Fruit fly (Drosophila melanogaster) whole organism, embryonic: ENCODE results near the gene CG3347.

Source experiments
- Asciz ChIP-seq: fragments of 200-800 bp; sonication (Bioruptor generic); optimal IDR thresholded peaks from 2 replicates; lab custom pipeline; 2017; ENCODE audit warnings: missing biosample characterization, mild to moderate bottlenecking, missing genetic modification characterization, missing genetic modification reagents
- Awh ChIP-seq: fragments of 200-800 bp; sonication (Bioruptor generic); IDR thresholded peaks from 2 replicates; pipeline ENCODE4, ENCODE4 v1.3.6; 2022; ENCODE audit warnings: missing biosample characterization, missing genetic modification characterization
- Bdp1 ChIP-seq: fragments of 200-800 bp; sonication (Bioruptor generic); optimal IDR thresholded peaks from 3 replicates; lab custom pipeline; 2016; ENCODE audit warnings: missing biosample characterization, missing genetic modification characterization
- CG10959 ChIP-seq: fragments of 200-800 bp; sonication (Bioruptor generic); IDR thresholded peaks from 2 replicates; pipeline ENCODE4 v1.3.6; 2022; ENCODE audit warnings: missing biosample characterization, missing genetic modification characterization
- CG12744 ChIP-seq: fragments of 200-800 bp; sonication (Bioruptor generic); optimal IDR thresholded peaks from 2 replicates; lab custom pipeline; 2016; ENCODE audit warnings: missing biosample characterization, missing genetic modification characterization
- CG13123 ChIP-seq: fragments of 200-800 bp; sonication (Bioruptor generic); optimal IDR thresholded peaks from 2 replicates; lab custom pipeline; 2016; ENCODE audit warnings: missing biosample characterization, missing genetic modification characterization
- CG13287 ChIP-seq: fragments of 200-800 bp; sonication (Bioruptor generic); IDR thresholded peaks from 2 replicates; pipeline ENCODE4 v1.3.6; 2022; ENCODE audit warnings: missing biosample characterization, missing genetic modification characterization; ENCODE audit not compliant: partially characterized antibody
- CG13624 ChIP-seq: fragments of 200-800 bp; sonication (Bioruptor generic); optimal IDR thresholded peaks from 2 replicates; lab custom pipeline; 2016; ENCODE audit warnings: missing biosample characterization, missing genetic modification characterization
- CG14667 ChIP-seq: fragments of 200-800 bp; sonication (Bioruptor generic); IDR thresholded peaks from 2 replicates; pipeline ENCODE4 v1.3.6; 2022; ENCODE audit warnings: missing biosample characterization, missing genetic modification characterization
- CG15696 ChIP-seq: fragments of 200-800 bp; sonication (Bioruptor generic); optimal IDR thresholded peaks from 2 replicates; lab custom pipeline; 2019; ENCODE audit warnings: missing biosample characterization, mild to moderate bottlenecking, missing genetic modification characterization, moderate library complexity
- CG1602 ChIP-seq: fragments of 200-800 bp; sonication (Bioruptor generic); optimal IDR thresholded peaks from 3 replicates; lab custom pipeline; 2016; ENCODE audit warnings: missing biosample characterization, missing genetic modification characterization
- CG17361 ChIP-seq: fragments of 200-800 bp; sonication (Bioruptor generic); IDR thresholded peaks from 3 replicates; pipeline ENCODE4 v1.3.6; 2022; ENCODE audit warnings: missing biosample characterization, missing genetic modification characterization
- CG17612 ChIP-seq: fragments of 200-800 bp; sonication (Bioruptor generic); IDR thresholded peaks from 2 replicates; pipeline ENCODE4 v1.3.6; 2022; ENCODE audit warnings: missing biosample characterization, missing genetic modification characterization
- CG17802 ChIP-seq: fragments of 200-800 bp; sonication (Bioruptor generic); optimal IDR thresholded peaks from 2 replicates; lab custom pipeline; 2018; ENCODE audit warnings: missing biosample characterization, mild to moderate bottlenecking, missing genetic modification characterization, moderate library complexity
- CG30403 ChIP-seq: fragments of 200-800 bp; sonication (Bioruptor generic); optimal IDR thresholded peaks from 3 replicates; lab custom pipeline; 2016; ENCODE audit warnings: missing biosample characterization, missing genetic modification characterization
- CG31388 ChIP-seq: fragments of 200-800 bp; sonication (Bioruptor generic); optimal IDR thresholded peaks from 2 replicates; lab custom pipeline; 2016; ENCODE audit warnings: missing biosample characterization, missing genetic modification characterization
- CG4404 ChIP-seq: fragments of 200-800 bp; sonication (Bioruptor generic); IDR thresholded peaks from 2 replicates; pipeline ENCODE4 v1.3.6; 2022; ENCODE audit warnings: missing biosample characterization, missing genetic modification characterization
- CG4854 ChIP-seq: fragments of 200-800 bp; sonication (Bioruptor generic); optimal IDR thresholded peaks from 2 replicates; lab custom pipeline; 2016; ENCODE audit warnings: missing biosample characterization, missing genetic modification characterization, inconsistent platforms
- CG5245 ChIP-seq: fragments of 200-800 bp; sonication (Bioruptor generic); optimal IDR thresholded peaks from 3 replicates; lab custom pipeline; 2016; ENCODE audit warnings: missing biosample characterization, missing genetic modification characterization
- CG7786 ChIP-seq: fragments of 200-800 bp; sonication (Bioruptor generic); optimal IDR thresholded peaks from 2 replicates; lab custom pipeline; 2016; ENCODE audit warnings: missing biosample characterization, missing genetic modification characterization
- D19A ChIP-seq: fragments of 200-800 bp; optimal IDR thresholded peaks from 3 replicates; lab custom pipeline; 2019; ENCODE audit warnings: missing biosample characterization, mild to moderate bottlenecking, missing genetic modification characterization, moderate library complexity
- Dbx ChIP-seq: fragments of 200-800 bp; sonication (Bioruptor generic); IDR thresholded peaks from 3 replicates; pipeline ENCODE4 v1.3.6; 2022; ENCODE audit warnings: missing biosample characterization, missing genetic modification characterization
- Ets65A ChIP-seq: fragments of 200-800 bp; sonication (Bioruptor generic); peaks from one replicate; lab custom pipeline; 2016; ENCODE audit warnings: missing biosample characterization, missing genetic modification characterization
- Fer1 ChIP-seq: fragments of 200-800 bp; sonication (Bioruptor generic); optimal IDR thresholded peaks from 2 replicates; lab custom pipeline; 2017; ENCODE audit warnings: missing biosample characterization, mild to moderate bottlenecking, missing genetic modification characterization
- H15 ChIP-seq: fragments of 200-800 bp; sonication (Bioruptor generic); IDR thresholded peaks from 3 replicates; pipeline ENCODE4 v1.3.6; 2022; ENCODE audit warnings: missing biosample characterization, missing genetic modification characterization
- Jarid2 ChIP-seq: fragments of 200-800 bp; sonication (Bioruptor generic); optimal IDR thresholded peaks from 3 replicates; lab custom pipeline; 2017; ENCODE audit warnings: mild to moderate bottlenecking, missing biosample characterization, missing genetic modification reagents, missing genetic modification characterization
- MESR4 ChIP-seq: fragments of 200-800 bp; sonication (Bioruptor generic); optimal IDR thresholded peaks from 2 replicates; lab custom pipeline; 2018; ENCODE audit warnings: missing biosample characterization, mild to moderate bottlenecking, missing genetic modification characterization, moderate library complexity
- Med ChIP-seq: fragments of 200-800 bp; sonication (Bioruptor generic); peaks from one replicate; lab custom pipeline; 2016; ENCODE audit warnings: missing biosample characterization, missing genetic modification characterization, mild to moderate bottlenecking, inconsistent platforms, moderate library complexity
- NFAT ChIP-seq: fragments of 200-800 bp; sonication (Bioruptor generic); IDR thresholded peaks from 2 replicates; pipeline ENCODE4 v1.3.6; 2022; ENCODE audit warnings: missing biosample characterization, missing genetic modification characterization
- amos ChIP-seq: fragments of 200-800 bp; sonication (Bioruptor generic); IDR thresholded peaks from 2 replicates; pipeline ENCODE4 v1.3.6; 2022; ENCODE audit warnings: missing biosample characterization, missing genetic modification characterization; ENCODE audit not compliant: partially characterized antibody
- bab2 ChIP-seq: fragments of 200-800 bp; sonication (Bioruptor generic); optimal IDR thresholded peaks from 2 replicates; lab custom pipeline; 2016; ENCODE audit warnings: missing biosample characterization, missing genetic modification characterization
- br ChIP-seq: fragments of >200 bp; optimal IDR thresholded peaks from 2 replicates; lab custom pipeline; 2017
- btn ChIP-seq: fragments of 200-800 bp; sonication (Bioruptor generic); optimal IDR thresholded peaks from 2 replicates; lab custom pipeline; 2016; ENCODE audit warnings: missing biosample characterization, missing genetic modification characterization
- caup ChIP-seq: fragments of 200-800 bp; sonication (Bioruptor generic); optimal IDR thresholded peaks from 3 replicates; lab custom pipeline; 2017; ENCODE audit warnings: missing biosample characterization, mild to moderate bottlenecking, missing genetic modification characterization, moderate library complexity; ENCODE audit not compliant: severe bottlenecking
- da ChIP-seq: fragments of 200-800 bp; sonication (Bioruptor generic); optimal IDR thresholded peaks from 2 replicates; lab custom pipeline; 2016; ENCODE audit warnings: missing biosample characterization, missing genetic modification characterization
- dmrt11E ChIP-seq: fragments of 200-800 bp; sonication (Bioruptor generic); optimal IDR thresholded peaks from 3 replicates; lab custom pipeline; 2018; ENCODE audit warnings: missing biosample characterization, mild to moderate bottlenecking, missing genetic modification characterization, moderate library complexity
- fru ChIP-seq: fragments of >200 bp; optimal IDR thresholded peaks from 2 replicates; lab custom pipeline; 2017
- jing ChIP-seq: fragments of 200-800 bp; sonication (Bioruptor generic); optimal IDR thresholded peaks from 2 replicates; lab custom pipeline; 2018; ENCODE audit warnings: missing biosample characterization, mild to moderate bottlenecking, missing genetic modification characterization
- lilli ChIP-seq: fragments of 200-800 bp; sonication (Bioruptor generic); optimal IDR thresholded peaks from 3 replicates; lab custom pipeline; 2016; ENCODE audit warnings: missing biosample characterization, missing genetic modification characterization
- lov ChIP-seq, 2 experiments: fragments of 200-800 bp in 1 of 2; fragments of >200 bp in 1 of 2; sonication (Bioruptor generic) in 1 of 2; IDR thresholded peaks in 1 of 2; optimal IDR thresholded peaks in 1 of 2; 2 replicates in 1 of 2; 3 replicates in 1 of 2; pipeline versions ENCODE4 v1.3.6 to Lab custom; 2017 to 2022; ENCODE audit warnings: missing biosample characterization in 1 of 2, missing genetic modification characterization in 1 of 2
- mld ChIP-seq: fragments of 200-800 bp; sonication (Bioruptor generic); IDR thresholded peaks from 3 replicates; pipeline ENCODE4 v1.3.6; 2022; ENCODE audit warnings: missing biosample characterization, missing genetic modification characterization; ENCODE audit not compliant: partially characterized antibody
- odd ChIP-seq: fragments of 200-800 bp; sonication (Bioruptor generic); optimal IDR thresholded peaks from 2 replicates; lab custom pipeline; 2017; ENCODE audit warnings: missing biosample characterization, mild to moderate bottlenecking, missing genetic modification characterization
- ro ChIP-seq: fragments of 200-800 bp; sonication (Bioruptor generic); IDR thresholded peaks from 2 replicates; pipeline ENCODE4 v1.3.6; 2022; ENCODE audit warnings: missing biosample characterization, missing genetic modification characterization
- schlank ChIP-seq: fragments of 200-800 bp; sonication (Bioruptor generic); optimal IDR thresholded peaks from 2 replicates; lab custom pipeline; 2018; ENCODE audit warnings: missing biosample characterization, mild to moderate bottlenecking, missing genetic modification characterization
- sqz ChIP-seq: fragments of 200-800 bp; sonication (Bioruptor generic); optimal IDR thresholded peaks from 3 replicates; lab custom pipeline; 2018; ENCODE audit warnings: missing biosample characterization, mild to moderate bottlenecking, missing genetic modification characterization
- ttk ChIP-seq: fragments of 200-800 bp; sonication (Bioruptor generic); IDR thresholded peaks from 2 replicates; pipeline ENCODE4 v2.1.2; 2022; ENCODE audit warnings: missing biosample characterization, missing genetic modification characterization
- tup ChIP-seq: fragments of 200-800 bp; sonication (Bioruptor generic); optimal IDR thresholded peaks from 2 replicates; lab custom pipeline; 2016; ENCODE audit warnings: missing biosample characterization, mild to moderate bottlenecking, missing genetic modification characterization, moderate library complexity
- vfl ChIP-seq: fragments of 200-800 bp; sonication (Bioruptor generic); optimal IDR thresholded peaks from 2 replicates; lab custom pipeline; 2016; ENCODE audit warnings: missing biosample characterization, missing genetic modification characterization

The CG3347 gene

DNA sequence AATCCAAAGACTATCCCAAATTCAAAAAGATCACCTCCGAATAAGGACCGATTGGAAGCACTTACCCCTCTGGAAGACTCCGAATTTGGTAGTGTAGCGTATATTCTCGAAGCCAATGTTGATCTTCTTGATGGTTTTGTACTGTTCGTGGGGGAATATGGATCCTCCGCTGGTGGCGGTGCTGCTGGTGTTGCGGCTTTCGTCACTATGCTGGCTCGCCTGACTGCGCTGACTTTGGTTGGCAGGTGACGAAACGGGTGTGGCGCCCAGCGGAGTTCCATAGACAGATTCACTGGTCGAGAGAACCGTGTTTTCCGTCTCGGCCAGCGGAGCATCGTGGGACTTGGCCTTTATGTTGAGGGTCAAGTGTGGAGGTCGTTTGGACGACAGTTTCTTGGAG lies 31.8 kb downstream of the CG3347 start (continued):
- TF ChIP-seq bab2 (GFP tag; lab: Kevin White, UChicago) (no peak), Med (GFP tag; lab: Kevin White, UChicago) (peak; percentile 17), jing (GFP tag; lab: Kevin White, UChicago) (no peak), CG17802 (tag; lab: Kevin White, UChicago) (no peak), Ets65A (GFP tag; lab: Kevin White, UChicago) (peak; percentile 66), btn (GFP tag; lab: Kevin White, UChicago) (no peak), lov (optimal IDR thresholded peaks at IDR 0.05; lab: Kevin White, UChicago) (no peak), lov (GFP tag; IDR thresholded peaks at IDR 0.05; lab: Robert Waterston, UW) (0 out of 3 replicates have a peak, but pooled peaks have one; percentile 26), CG31388 (no peak), ttk (GFP tag; lab: Robert Waterston, UW) (0 out of 2 replicates have a peak, but pooled peaks have one; percentile 16)

DNA sequence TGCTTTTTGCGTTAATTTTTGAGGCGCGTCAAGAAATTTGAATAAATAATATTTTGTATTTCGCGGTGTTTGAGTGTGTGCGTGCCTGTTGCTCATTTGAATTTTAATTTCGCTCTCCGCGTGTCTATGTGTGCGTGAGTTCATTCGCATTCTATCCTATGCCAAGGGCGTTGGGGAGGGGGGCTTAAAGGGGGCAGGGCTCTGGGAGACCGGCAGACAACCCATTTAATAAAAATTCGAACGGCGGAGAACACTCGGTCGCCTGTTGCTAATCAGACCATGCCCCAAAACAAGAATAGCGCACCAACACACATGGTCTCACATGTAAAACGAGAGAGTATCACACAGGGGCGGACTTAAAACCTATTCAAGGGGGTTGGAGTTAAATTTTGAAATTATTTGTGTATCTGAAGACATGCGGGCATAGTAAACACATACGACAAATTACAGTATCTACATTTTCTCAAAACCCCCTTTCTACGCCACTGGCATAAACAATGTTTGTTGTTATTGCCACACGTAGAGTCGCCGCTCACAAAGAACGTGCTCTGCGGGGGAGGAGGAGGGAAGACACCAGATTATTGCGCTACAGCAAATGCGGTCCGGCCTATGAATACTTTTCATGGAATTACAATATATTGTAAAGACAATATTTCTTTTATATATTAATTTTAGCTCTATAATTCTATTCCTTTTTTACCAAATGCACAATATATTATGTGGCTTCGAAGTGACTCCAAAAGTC lies 32.7 kb downstream of the CG3347 start:
- peak; percentile 100 for TF ChIP-seq Dbx
- TF ChIP-seq sqz: peak; percentile 99
- peak; percentile 99 for TF ChIP-seq Asciz (GFP tag; lab: Kevin White, UChicago)
- peak; percentile 99 for TF ChIP-seq ro
- TF ChIP-seq Jarid2 (GFP tag; lab: Kevin White, UChicago): peak; percentile 96
- TF ChIP-seq CG1602: peak; percentile 99
- peak; percentile 99 for TF ChIP-seq H15 (GFP tag; lab: Robert Waterston, UW)
- no peak for TF ChIP-seq lov (optimal IDR thresholded peaks at IDR 0.05; lab: Kevin White, UChicago)
- TF ChIP-seq lov (GFP tag; IDR thresholded peaks at IDR 0.05; lab: Robert Waterston, UW): peak; percentile 99
- TF ChIP-seq CG15696 (tag; lab: Kevin White, UChicago): peak; percentile 100
- TF ChIP-seq CG4404: peak; percentile 99
- TF ChIP-seq D19A: peak; percentile 98
- peak; percentile 99 for TF ChIP-seq CG12744
- peak; percentile 99 for TF ChIP-seq Awh (GFP tag; lab: Robert Waterston, UW)
- peak; percentile 98 for TF ChIP-seq CG14667 (GFP tag; lab: Robert Waterston, UW)
- TF ChIP-seq Bdp1 (GFP tag; lab: Kevin White, UChicago): peak; percentile 96
- peak; percentile 100 for TF ChIP-seq CG7786 (GFP tag; lab: Kevin White, UChicago)
- peak; percentile 99 for TF ChIP-seq CG17612 (GFP tag; lab: Robert Waterston, UW)
- peak; percentile 100 for TF ChIP-seq NFAT
- TF ChIP-seq tup (GFP tag; lab: Kevin White, UChicago): peak; percentile 99
- TF ChIP-seq CG5245 (GFP tag; lab: Kevin White, UChicago): peak; percentile 99
- peak; percentile 95 for TF ChIP-seq MESR4 (GFP tag; lab: Kevin White, UChicago)
- TF ChIP-seq CG4854 (GFP tag; lab: Kevin White, UChicago): peak; percentile 99
- peak; percentile 99 for TF ChIP-seq da (GFP tag; lab: Kevin White, UChicago)
- no peak for TF ChIP-seq fru
- TF ChIP-seq CG13624 (GFP tag; lab: Kevin White, UChicago): peak; percentile 100
- TF ChIP-seq vfl: peak; percentile 99
- TF ChIP-seq odd: peak; percentile 100
- peak; percentile 100 for TF ChIP-seq CG30403 (GFP tag; lab: Kevin White, UChicago)
- no peak for TF ChIP-seq br (lab: Kevin White, UChicago)
- TF ChIP-seq CG13287: peak; percentile 47; the same call in 1 of the 2 replicates
- TF ChIP-seq caup (GFP tag; lab: Kevin White, UChicago): peak; percentile 100
- TF ChIP-seq CG17361 (GFP tag; lab: Robert Waterston, UW): peak; percentile 100
- TF ChIP-seq amos: peak; percentile 20; the same call in 1 of the 2 replicates
- TF ChIP-seq schlank (tag; lab: Kevin White, UChicago): peak; percentile 100
- peak; percentile 100 for TF ChIP-seq lilli (GFP tag; lab: Kevin White, UChicago)
- peak; percentile 100 for TF ChIP-seq Fer1
- TF ChIP-seq mld (GFP tag; lab: Robert Waterston, UW): no peak
- peak; percentile 99 for TF ChIP-seq dmrt11E (tag; lab: Kevin White, UChicago)
- peak; percentile 99 for TF ChIP-seq CG13123 (GFP tag; lab: Kevin White, UChicago)
- TF ChIP-seq CG10959 (GFP tag; lab: Robert Waterston, UW): peak; percentile 99
